Worm (Caenorhabditis elegans) whole organism, early embryonic: ENCODE results near the gene vab-23.

Experiments used
- F13C5.2 ChIP-seq: sonication (generic microtip); optimal IDR thresholded peaks from 2 replicates; lab custom pipeline; 2017; ENCODE audit warnings: mild to moderate bottlenecking, missing genetic modification characterization, inconsistent platforms, missing compliant biosample characterization
- aly-1 ChIP-seq: sonication (generic microtip); optimal IDR thresholded peaks from 2 replicates; lab custom pipeline; 2016; ENCODE audit warnings: missing genetic modification characterization, missing compliant biosample characterization
- ama-1 ChIP-seq: fragments of 150-350 bp; optimal IDR thresholded peaks from 2 replicates; lab custom pipeline; 2014
- ets-7 ChIP-seq: sonication (generic microtip); optimal IDR thresholded peaks from 2 replicates; lab custom pipeline; 2016; ENCODE audit warnings: missing genotype, missing genetic modification characterization, missing compliant biosample characterization
- flt-1 ChIP-seq: fragments of 200-800 bp; sonication (Bioruptor generic); IDR thresholded peaks from 2 replicates; pipeline ENCODE4 v1.3.6; 2022; ENCODE audit warnings: missing genetic modification characterization, missing compliant biosample characterization
- pes-1 ChIP-seq: fragments of 200-800 bp; sonication (Bioruptor generic); IDR thresholded peaks from 2 replicates; pipeline ENCODE4 v1.3.6; 2022; ENCODE audit warnings: missing genetic modification reagents, missing genetic modification characterization, missing compliant biosample characterization
- tra-4 ChIP-seq: sonication (generic microtip); optimal IDR thresholded peaks from 2 replicates; lab custom pipeline; 2017; ENCODE audit warnings: missing genetic modification characterization, missing compliant biosample characterization

ce11 chrII:11936393-11936792 lies 35.4 kb upstream of the vab-23 start:
- TF ChIP-seq ama-1 (lab: Kevin White, UChicago) (no peak), ets-7 (tag; lab: Kevin White, UChicago) (no peak), pes-1 (GFP tag; lab: Robert Waterston, UW) (no peak), aly-1 (no peak), tra-4 (tag; lab: Kevin White, UChicago) (no peak), flt-1 (GFP tag; lab: Robert Waterston, UW) (no peak), F13C5.2 (tag; lab: Kevin White, UChicago) (no peak)
